Worm (Caenorhabditis elegans): ENCODE measurements around the gene C01F1.6.

Gene C01F1.6

ce11 chrII:4235959-4236358, 52.1 kb downstream of the C01F1.6 start, which contains the start of gene fbxc-43:
fbxc-43 (minus strand) TSS chrII:4235996.
- TF ChIP-seq nhr-237 (tag; optimal IDR thresholded peaks at IDR 0.05) (no peak), nhr-90 (tag; optimal IDR thresholded peaks at IDR 0.05; ENCODE audit: poor library complexity) (no peak), elt-3 (tag; optimal IDR thresholded peaks at IDR 0.05) (no peak), nhr-77 (tag; optimal IDR thresholded peaks at IDR 0.05) (no peak), ceh-90 (tag; optimal IDR thresholded peaks at IDR 0.05) (no peak), skn-1 (tag; optimal IDR thresholded peaks at IDR 0.05) (no peak), nhr-28 (tag; optimal IDR thresholded peaks at IDR 0.05) (no peak)

All from whole organism, L1 larva.